Worm (Caenorhabditis elegans): Measurements from ENCODE around the gene srt-41.

DNA sequence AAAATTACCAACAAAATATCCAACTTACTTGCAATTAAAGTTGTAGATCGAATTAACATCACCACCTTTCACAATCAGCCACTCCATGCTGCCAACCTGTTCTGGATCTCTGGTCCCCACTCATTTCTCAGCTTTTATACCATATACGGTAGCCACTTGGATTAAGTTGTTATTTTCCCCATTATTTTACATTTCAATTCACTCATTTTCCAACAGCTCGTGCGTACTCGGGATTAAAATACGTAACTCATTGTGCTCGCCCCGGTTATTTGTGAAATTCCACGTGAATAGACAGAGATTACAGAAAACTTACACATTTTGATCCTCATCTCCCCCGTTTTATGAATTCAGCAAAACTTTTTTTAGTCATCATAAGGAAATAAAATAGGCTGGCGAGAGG, at the start of gene srt-41:
- TF ChIP-seq him-1 (tag; optimal IDR thresholded peaks at IDR 0.05) (no peak), dao-5 (tag; optimal IDR thresholded peaks at IDR 0.05) (no peak), W03F9.2 (tag; optimal IDR thresholded peaks at IDR 0.05) (no peak)

All from whole organism, L4/young adult.